Worm (Caenorhabditis elegans): ENCODE results near the gene hda-11.

hda-11 gene

ce11 chrV:10483995-10484394 lies 42.0 kb upstream of the hda-11 start:
- peak; percentile 59 for TF ChIP-seq fos-1 (tag; optimal IDR thresholded peaks at IDR 0.05)
- TF ChIP-seq sma-9 (GFP tag; optimal IDR thresholded peaks at IDR 0.05) = peak; percentile 34
- TF ChIP-seq sma-9 (tag; optimal IDR thresholded peaks at IDR 0.05) = no peak
- TF ChIP-seq nhr-10 (tag; optimal IDR thresholded peaks at IDR 0.05) = no peak

ce11 chrV:10484640-10485039 lies 41.3 kb upstream of the hda-11 start, which contains the start of gene Y32F6B.1:
TSS of gene Y32F6B.1 (minus strand) at chrV:10484740.
- no peak for TF ChIP-seq ztf-11 (tag; optimal IDR thresholded peaks at IDR 0.05)
- TF ChIP-seq alr-1 (tag; optimal IDR thresholded peaks at IDR 0.05) = no peak
- no peak for TF ChIP-seq nhr-25 (tag; optimal IDR thresholded peaks at IDR 0.05)
- no peak for TF ChIP-seq unc-39 (tag; optimal IDR thresholded peaks at IDR 0.05)
- no peak for TF ChIP-seq lsy-2 (tag; optimal IDR thresholded peaks at IDR 0.05)
- no peak for TF ChIP-seq blmp-1 (tag; optimal IDR thresholded peaks at IDR 0.05; ENCODE audit: insufficient read depth)
- no peak for TF ChIP-seq peb-1 (tag; optimal IDR thresholded peaks at IDR 0.05)
- no peak for TF ChIP-seq lin-13 (GFP tag; optimal IDR thresholded peaks at IDR 0.05)
- no peak for TF ChIP-seq nhr-129 (tag; optimal IDR thresholded peaks at IDR 0.05)
- no peak for TF ChIP-seq egl-27 (tag; optimal IDR thresholded peaks at IDR 0.05)
- no peak for TF ChIP-seq nhr-12 (tag; optimal IDR thresholded peaks at IDR 0.05)
- no peak for TF ChIP-seq ztf-1 (GFP tag; conservative IDR thresholded peaks at IDR 0.05)
- no peak for TF ChIP-seq R02D3.7 (tag; optimal IDR thresholded peaks at IDR 0.05)

- TF ChIP-seq F13H6.1 (tag; optimal IDR thresholded peaks at IDR 0.05) (peak; percentile 7), fos-1 (tag; optimal IDR thresholded peaks at IDR 0.05) (peak; percentile 57), ztf-4 (tag; optimal IDR thresholded peaks at IDR 0.05) (no peak), snpc-4 (tag; optimal IDR thresholded peaks at IDR 0.05) (no peak), crh-2 (tag; optimal IDR thresholded peaks at IDR 0.05) (peak; percentile 5)
Observed at ce11 chrV:10485389-10485788, 40.6 kb upstream of the hda-11 start.

ce11 chrV:10489998-10490397 lies 36.0 kb upstream of the hda-11 start, which contains the start of gene ncx-5:
TSS of gene ncx-5 (minus strand) at chrV:10490098.
- TF ChIP-seq sma-3 (GFP tag; optimal IDR thresholded peaks at IDR 0.05) = no peak
- TF ChIP-seq nhr-12 (tag; optimal IDR thresholded peaks at IDR 0.05) = no peak

- TF ChIP-seq nhr-77 (tag; optimal IDR thresholded peaks at IDR 0.05) = no peak
- TF ChIP-seq peb-1 (tag; optimal IDR thresholded peaks at IDR 0.05) = no peak
- no peak for TF ChIP-seq unc-55 (GFP tag; optimal IDR thresholded peaks at IDR 0.05)
- TF ChIP-seq nhr-12 (tag; optimal IDR thresholded peaks at IDR 0.05) = no peak
- TF ChIP-seq mbf-1 (tag; optimal IDR thresholded peaks at IDR 0.05) = no peak
- TF ChIP-seq crh-2 (tag; optimal IDR thresholded peaks at IDR 0.05) = no peak
Observed at ce11 chrV:10491443-10491842, 34.5 kb upstream of the hda-11 start, which contains the start of gene aqp-5. TSS of gene aqp-5 (plus strand) at chrV:10491743.

- TF ChIP-seq fos-1 (tag; optimal IDR thresholded peaks at IDR 0.05) (peak; percentile 64), nhr-12 (tag; optimal IDR thresholded peaks at IDR 0.05) (no peak), nhr-10 (tag; optimal IDR thresholded peaks at IDR 0.05) (no peak), unc-39 (tag; optimal IDR thresholded peaks at IDR 0.05) (no peak), nhr-11 (tag; optimal IDR thresholded peaks at IDR 0.05) (no peak), gmeb-1 (tag; optimal IDR thresholded peaks at IDR 0.05) (peak; percentile 23), ztf-4 (tag; optimal IDR thresholded peaks at IDR 0.05) (no peak), sma-9 (GFP tag; optimal IDR thresholded peaks at IDR 0.05) (peak; percentile 26), sma-9 (tag; optimal IDR thresholded peaks at IDR 0.05) (no peak), ZK546.5 (tag; optimal IDR thresholded peaks at IDR 0.05) (no peak), ztf-11 (tag; optimal IDR thresholded peaks at IDR 0.05) (no peak), blmp-1 (tag; optimal IDR thresholded peaks at IDR 0.05; ENCODE audit: insufficient read depth) (no peak)
Observed at ce11 chrV:10493150-10493549, 32.8 kb upstream of the hda-11 start, which contains the start of gene ugt-33. TSS of gene ugt-33 (plus strand) at chrV:10493409.

ce11 chrV:10496733-10497132 lies 29.3 kb upstream of the hda-11 start, which contains the start of gene C35A5.4:
TSS of gene C35A5.4 (plus strand) at chrV:10497033.
- TF ChIP-seq nhr-237 (tag; optimal IDR thresholded peaks at IDR 0.05) (no peak), ama-1 (optimal IDR thresholded peaks at IDR 0.05) (no peak), nhr-129 (tag; optimal IDR thresholded peaks at IDR 0.05) (no peak), lin-11 (tag; optimal IDR thresholded peaks at IDR 0.05) (no peak), ZK546.5 (tag; optimal IDR thresholded peaks at IDR 0.05) (no peak), unc-55 (GFP tag; optimal IDR thresholded peaks at IDR 0.05) (no peak), sem-4 (tag; optimal IDR thresholded peaks at IDR 0.05) (no peak), nhr-12 (tag; optimal IDR thresholded peaks at IDR 0.05) (no peak), skn-1 (tag; optimal IDR thresholded peaks at IDR 0.05) (no peak)
